1 fruit fly cellular context compared by ENCODE assay signal in the genomic region with DNA sequence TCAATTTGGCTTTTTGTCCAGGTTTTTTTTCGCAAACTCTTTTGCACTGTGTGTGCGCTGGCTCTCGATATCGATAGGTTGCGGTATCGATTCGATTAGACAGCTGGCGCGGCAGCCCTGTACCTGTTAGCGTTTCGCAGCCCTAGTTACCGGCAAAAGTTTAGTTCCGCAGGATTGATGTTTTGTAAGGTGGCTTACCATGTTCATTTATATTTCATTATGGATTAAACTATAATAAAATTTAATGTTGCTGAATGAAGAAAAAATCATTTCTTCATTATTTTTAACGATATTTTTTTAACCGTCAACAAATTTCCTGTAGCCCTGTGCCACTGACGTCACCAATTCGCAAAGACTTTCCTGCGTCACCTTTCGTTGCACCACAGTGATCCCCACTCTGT.
A peak's percentile ranks its signal among the peaks of the same experiment; 100 is the strongest.
TF ChIP-seq lines count a peak whose summit lies in the region.

A gene (minus strand): TSS at position 84 of the 401 bp plus-strand sequence.

TF ChIP-seq in whole organism, embryonic, 481 proteins besides CTCF, POLR2A, EP300 and RAD21 (continued from another document):
- TF ChIP-seq CG8290 (GFP tag; optimal IDR thresholded peaks at IDR 0.05; lab: Kevin White, UChicago) (peak; percentile 99), CG8290 (tag; optimal IDR thresholded peaks at IDR 0.05; lab: Kevin White, UChicago) (peak; percentile 96), CG11504 (tag; optimal IDR thresholded peaks at IDR 0.05; lab: Kevin White, UChicago) (peak; percentile 97), nerfin-1 (tag; optimal IDR thresholded peaks at IDR 0.05; lab: Kevin White, UChicago) (peak; percentile 97), CG11247 (GFP tag; IDR thresholded peaks at IDR 0.05; lab: Robert Waterston, UW) (peak; percentile 99), Hey (tag; optimal IDR thresholded peaks at IDR 0.05; lab: Kevin White, UChicago) (peak; percentile 86), CG9437 (GFP tag; optimal IDR thresholded peaks at IDR 0.05; lab: Kevin White, UChicago) (peak; percentile 92)
